Fruit fly (Drosophila melanogaster): ENCODE results near the gene CG32655.

CG32655 gene

dm6 chrX:12248836-12249235 is 13.2 kb upstream of the CG32655 start (continued):
- TF ChIP-seq CG1233 (GFP tag; optimal IDR thresholded peaks at IDR 0.05) (no peak), CG3838 (GFP tag; optimal IDR thresholded peaks at IDR 0.05) (no peak), slou (GFP tag; optimal IDR thresholded peaks at IDR 0.05) (no peak), CG14965 (GFP tag; optimal IDR thresholded peaks at IDR 0.05; ENCODE audit: borderline replicate concordance) (no peak), Hey (tag; optimal IDR thresholded peaks at IDR 0.05) (no peak), CG6765 (GFP tag; optimal IDR thresholded peaks at IDR 0.05) (no peak), wor (GFP tag; IDR thresholded peaks at IDR 0.05) (no peak), Elba2 (GFP tag; optimal IDR thresholded peaks at IDR 0.05) (no peak), bowl (GFP tag; IDR thresholded peaks at IDR 0.05) (no peak), Atf-2 (GFP tag; optimal IDR thresholded peaks at IDR 0.05) (peak; percentile 4), CG6689 (GFP tag; IDR thresholded peaks at IDR 0.05) (peak; percentile 26; the same call in 1 of the 2 replicates), h (optimal IDR thresholded peaks at IDR 0.05) (no peak), D19A (tag; optimal IDR thresholded peaks at IDR 0.05) (peak; percentile 46), CG4360 (GFP tag; IDR thresholded peaks at IDR 0.05) (no peak), jumu (GFP tag; optimal IDR thresholded peaks at IDR 0.05) (no peak), Bdp1 (GFP tag; optimal IDR thresholded peaks at IDR 0.05) (no peak), CG17612 (GFP tag; IDR thresholded peaks at IDR 0.05) (no peak), her (GFP tag; optimal IDR thresholded peaks at IDR 0.05) (no peak), MTF-1 (GFP tag; optimal IDR thresholded peaks at IDR 0.05; ENCODE audit: borderline replicate concordance) (no peak), zen (tag; optimal IDR thresholded peaks at IDR 0.05) (peak; percentile 44), D (optimal IDR thresholded peaks at IDR 0.05) (no peak), D (GFP tag; optimal IDR thresholded peaks at IDR 0.05) (peak; percentile 37), CoRest (tag; optimal IDR thresholded peaks at IDR 0.05) (peak; percentile 49), CG3995 (GFP tag; optimal IDR thresholded peaks at IDR 0.05) (no peak), CG17186 (GFP tag; optimal IDR thresholded peaks at IDR 0.05) (no peak), CG6272 (GFP tag; IDR thresholded peaks at IDR 0.05) (no peak), Ets97D (GFP tag; optimal IDR thresholded peaks at IDR 0.05) (no peak), ken (GFP tag; IDR thresholded peaks at IDR 0.05) (no peak), Nf-YA (GFP tag; IDR thresholded peaks at IDR 0.05) (no peak), CG11560 (tag; IDR thresholded peaks at IDR 0.05) (no peak), sens-2 (GFP tag; IDR thresholded peaks at IDR 0.05) (no peak), Hr39 (optimal IDR thresholded peaks at IDR 0.05) (no peak), pan (optimal IDR thresholded peaks at IDR 0.05) (no peak), pan (GFP tag; optimal IDR thresholded peaks at IDR 0.05 in 1 of 2, IDR thresholded peaks at IDR 0.05 in 1 of 2) (peak in 1 of 2 experiments; percentile 35), Meics (GFP tag; optimal IDR thresholded peaks at IDR 0.05) (peak; percentile 28), prd (optimal IDR thresholded peaks at IDR 0.05) (no peak), prd (GFP tag; IDR thresholded peaks at IDR 0.05) (peak; percentile 37; the same call in 1 of the 3 replicates), CG9727 (GFP tag; optimal IDR thresholded peaks at IDR 0.05) (peak; percentile 34), grau (tag; optimal IDR thresholded peaks at IDR 0.05) (peak; percentile 56), vnd (GFP tag; IDR thresholded peaks at IDR 0.05; ENCODE audit: partially characterized antibody) (no peak), CG4730 (GFP tag; IDR thresholded peaks at IDR 0.05) (no peak), p53 (GFP tag; optimal IDR thresholded peaks at IDR 0.05) (no peak), CG1602 (GFP tag; optimal IDR thresholded peaks at IDR 0.05) (no peak), CG1647 (GFP tag; optimal IDR thresholded peaks at IDR 0.05) (no peak), exex (tag; optimal IDR thresholded peaks at IDR 0.05) (no peak), Sin3A (optimal IDR thresholded peaks at IDR 0.05) (no peak), CG12219 (GFP tag; optimal IDR thresholded peaks at IDR 0.05) (peak; percentile 42), Abd-B (GFP tag; optimal IDR thresholded peaks at IDR 0.05) (no peak), oc (tag; optimal IDR thresholded peaks at IDR 0.05) (no peak), Poxn (GFP tag; IDR thresholded peaks at IDR 0.05) (no peak), schlank (tag; optimal IDR thresholded peaks at IDR 0.05) (no peak), vvl (GFP tag; IDR thresholded peaks at IDR 0.05) (peak; percentile 47; the same call in 1 of the 2 replicates), CG13775 (GFP tag; optimal IDR thresholded peaks at IDR 0.05) (peak; percentile 17), dan (GFP tag; IDR thresholded peaks at IDR 0.05) (no peak), salm (tag; optimal IDR thresholded peaks at IDR 0.05) (no peak)

Data from whole organism, embryonic.